Fruit fly (Drosophila melanogaster) whole organism, embryonic: ENCODE data around the gene CG32679.
A peak's percentile ranks its signal among the peaks of the same experiment; 100 is the strongest.

Source experiments
- B-H2 ChIP-seq: fragments of 200-800 bp; sonication (Bioruptor generic); optimal IDR thresholded peaks from 2 replicates; lab custom pipeline; 2018; ENCODE audit warnings: missing biosample characterization, mild to moderate bottlenecking, missing genetic modification characterization
- CG10979 ChIP-seq: fragments of 200-800 bp; sonication (Bioruptor generic); optimal IDR thresholded peaks from 2 replicates; lab custom pipeline; 2018; ENCODE audit warnings: missing biosample characterization, mild to moderate bottlenecking, missing genetic modification characterization, moderate library complexity
- CG11504 ChIP-seq: fragments of 200-800 bp; sonication (Bioruptor generic); optimal IDR thresholded peaks from 3 replicates; lab custom pipeline; 2019; ENCODE audit warnings: missing biosample characterization, mild to moderate bottlenecking, missing genetic modification characterization, moderate library complexity
- CG13287 ChIP-seq: fragments of 200-800 bp; sonication (Bioruptor generic); IDR thresholded peaks from 2 replicates; pipeline ENCODE4 v1.3.6; 2022; ENCODE audit warnings: missing biosample characterization, missing genetic modification characterization; ENCODE audit not compliant: partially characterized antibody
- CG13296 ChIP-seq: fragments of 200-800 bp; sonication (Bioruptor generic); optimal IDR thresholded peaks from 3 replicates; lab custom pipeline; 2018; ENCODE audit warnings: missing biosample characterization, mild to moderate bottlenecking, missing genetic modification characterization
- CG13624 ChIP-seq: fragments of 200-800 bp; sonication (Bioruptor generic); optimal IDR thresholded peaks from 2 replicates; lab custom pipeline; 2016; ENCODE audit warnings: missing biosample characterization, missing genetic modification characterization
- CG15073 ChIP-seq: fragments of 200-800 bp; sonication (Bioruptor generic); optimal IDR thresholded peaks from 2 replicates; lab custom pipeline; 2016; ENCODE audit warnings: missing biosample characterization, missing genetic modification characterization
- CG1603 ChIP-seq: fragments of 200-800 bp; sonication (Bioruptor generic); optimal IDR thresholded peaks from 2 replicates; lab custom pipeline; 2019; ENCODE audit warnings: missing biosample characterization, mild to moderate bottlenecking, missing genetic modification characterization, moderate library complexity
- CG16813 ChIP-seq: fragments of 200-800 bp; sonication (Bioruptor generic); IDR thresholded peaks from 3 replicates; pipeline ENCODE4 v1.3.6; 2022; ENCODE audit warnings: missing biosample characterization, missing genetic modification characterization; ENCODE audit not compliant: partially characterized antibody
- CG17186 ChIP-seq: fragments of 200-800 bp; sonication (Bioruptor generic); optimal IDR thresholded peaks from 3 replicates; lab custom pipeline; 2017; ENCODE audit warnings: missing biosample characterization, missing genetic modification reagents, missing genetic modification characterization
- CG2120 ChIP-seq: fragments of 200-800 bp; sonication (Bioruptor generic); optimal IDR thresholded peaks from 3 replicates; lab custom pipeline; 2016; ENCODE audit warnings: missing biosample characterization, missing genetic modification characterization
- CG30431 ChIP-seq: fragments of 200-800 bp; sonication (Bioruptor generic); optimal IDR thresholded peaks from 2 replicates; lab custom pipeline; 2017; ENCODE audit warnings: missing biosample characterization, missing genetic modification characterization
- CG34224 ChIP-seq: fragments of 200-800 bp; sonication (Bioruptor generic); IDR thresholded peaks from 3 replicates; pipeline ENCODE4 v1.3.6; 2022; ENCODE audit warnings: missing biosample characterization, missing genetic modification characterization; ENCODE audit not compliant: partially characterized antibody
- CG3995 ChIP-seq: fragments of 200-800 bp; sonication (Bioruptor generic); optimal IDR thresholded peaks from 3 replicates; lab custom pipeline; 2016; ENCODE audit warnings: missing biosample characterization, missing genetic modification characterization
- CG6791 ChIP-seq: fragments of 200-800 bp; sonication (Bioruptor generic); IDR thresholded peaks from 3 replicates; pipeline ENCODE4 v1.3.6; 2022; ENCODE audit warnings: missing biosample characterization, missing genetic modification characterization; ENCODE audit not compliant: partially characterized antibody
- CG8281 ChIP-seq: fragments of 200-800 bp; sonication (Bioruptor generic); optimal IDR thresholded peaks from 2 replicates; lab custom pipeline; 2018; ENCODE audit warnings: missing biosample characterization, mild to moderate bottlenecking, missing genetic modification characterization, moderate library complexity
- CG8388 ChIP-seq: fragments of 200-800 bp; sonication (Bioruptor generic); optimal IDR thresholded peaks from 2 replicates; lab custom pipeline; 2019; ENCODE audit warnings: missing biosample characterization, mild to moderate bottlenecking, missing genetic modification characterization, moderate library complexity
- CoRest ChIP-seq: fragments of 200-800 bp; sonication (Bioruptor generic); optimal IDR thresholded peaks from 3 replicates; lab custom pipeline; 2018; ENCODE audit warnings: missing biosample characterization, mild to moderate bottlenecking, missing genetic modification characterization, moderate library complexity
- Dbx ChIP-seq: fragments of 200-800 bp; sonication (Bioruptor generic); IDR thresholded peaks from 3 replicates; pipeline ENCODE4 v1.3.6; 2022; ENCODE audit warnings: missing biosample characterization, missing genetic modification characterization
- Dll ChIP-seq: fragments of 200-800 bp; sonication (Bioruptor generic); IDR thresholded peaks from 4 replicates; pipeline ENCODE4 v1.3.6; 2022; ENCODE audit warnings: missing biosample characterization, missing genetic modification characterization; ENCODE audit not compliant: partially characterized antibody
- Dref ChIP-seq: fragments of 200-800 bp; sonication (Bioruptor generic); IDR thresholded peaks from 2 replicates; pipeline ENCODE4 v1.3.6; 2022; ENCODE audit warnings: missing biosample characterization, missing genetic modification characterization
- ERR ChIP-seq: fragments of 200-800 bp; sonication (Bioruptor generic); optimal IDR thresholded peaks from 2 replicates; lab custom pipeline; 2016; ENCODE audit warnings: missing biosample characterization, missing genetic modification characterization
- Ets65A ChIP-seq: fragments of 200-800 bp; sonication (Bioruptor generic); peaks from one replicate; lab custom pipeline; 2016; ENCODE audit warnings: missing biosample characterization, missing genetic modification characterization
- Ets97D ChIP-seq: fragments of 200-800 bp; sonication (Bioruptor generic); optimal IDR thresholded peaks from 3 replicates; lab custom pipeline; 2016; ENCODE audit warnings: missing biosample characterization, missing genetic modification characterization
- Hsf ChIP-seq: fragments of 200-800 bp; sonication (Bioruptor generic); optimal IDR thresholded peaks from 3 replicates; lab custom pipeline; 2016; ENCODE audit warnings: missing biosample characterization, missing genetic modification characterization
- Meics ChIP-seq: fragments of 200-800 bp; sonication (Bioruptor generic); optimal IDR thresholded peaks from 2 replicates; lab custom pipeline; 2017; ENCODE audit warnings: missing biosample characterization, mild to moderate bottlenecking, missing genetic modification characterization
- Mes4 ChIP-seq: fragments of 200-800 bp; sonication (Bioruptor generic); optimal IDR thresholded peaks from 2 replicates; lab custom pipeline; 2016; ENCODE audit warnings: missing biosample characterization, missing genetic modification characterization
- Nf-YC ChIP-seq: fragments of 200-800 bp; optimal IDR thresholded peaks from 3 replicates; lab custom pipeline; 2019; ENCODE audit warnings: missing biosample characterization, mild to moderate bottlenecking, missing genetic modification characterization, moderate library complexity
- Ptx1 ChIP-seq: fragments of 200-800 bp; sonication (Bioruptor generic); IDR thresholded peaks from 2 replicates; pipeline ENCODE4 v1.3.6; 2022; ENCODE audit warnings: missing biosample characterization, missing genetic modification characterization
- Rfx ChIP-seq: fragments of 200-800 bp; sonication (Bioruptor generic); IDR thresholded peaks from 2 replicates; pipeline ENCODE4 v1.3.6; 2022; ENCODE audit warnings: missing biosample characterization, missing genetic modification characterization
- amos ChIP-seq: fragments of 200-800 bp; sonication (Bioruptor generic); IDR thresholded peaks from 2 replicates; pipeline ENCODE4 v1.3.6; 2022; ENCODE audit warnings: missing biosample characterization, missing genetic modification characterization; ENCODE audit not compliant: partially characterized antibody
- ap ChIP-seq: fragments of 200-800 bp; sonication (Bioruptor generic); IDR thresholded peaks from 2 replicates; pipeline ENCODE4 v1.3.6; 2022; ENCODE audit warnings: missing biosample characterization, missing genetic modification characterization
- ara ChIP-seq: fragments of 200-800 bp; sonication (Bioruptor generic); IDR thresholded peaks from 2 replicates; pipeline ENCODE4 v1.3.6; 2022; ENCODE audit warnings: missing biosample characterization, missing genetic modification characterization
- ase ChIP-seq: fragments of 200-800 bp; sonication (Bioruptor generic); IDR thresholded peaks from 3 replicates; pipeline ENCODE4 v1.3.6; 2022; ENCODE audit warnings: missing biosample characterization, missing genetic modification characterization
- ato ChIP-seq: fragments of 200-800 bp; sonication (Bioruptor generic); IDR thresholded peaks from 2 replicates; pipeline ENCODE4 v1.3.6; 2022; ENCODE audit warnings: missing biosample characterization, missing genetic modification characterization; ENCODE audit not compliant: partially characterized antibody
- cwo ChIP-seq: fragments of 200-800 bp; sonication (Bioruptor generic); optimal IDR thresholded peaks from 3 replicates; lab custom pipeline; 2017; ENCODE audit warnings: missing biosample characterization, missing genetic modification characterization, mild to moderate bottlenecking, moderate library complexity, missing genetic modification reagents
- gsb-n ChIP-seq: fragments of 200-800 bp; sonication (Bioruptor generic); optimal IDR thresholded peaks from 3 replicates; lab custom pipeline; 2018; ENCODE audit warnings: missing biosample characterization, mild to moderate bottlenecking, missing genetic modification characterization
- her ChIP-seq: fragments of 200-800 bp; sonication (Bioruptor generic); optimal IDR thresholded peaks from 2 replicates; lab custom pipeline; 2016; ENCODE audit warnings: missing biosample characterization, missing genetic modification characterization
- insv ChIP-seq, 2 experiments: fragments of 200-800 bp; sonication (Bioruptor generic); optimal IDR thresholded peaks; 3 replicates each; lab custom pipeline; 2016 to 2018; ENCODE audit warnings: missing biosample characterization in 2 of 2, missing genetic modification characterization in 2 of 2
- inv ChIP-seq: fragments of 200-800 bp; sonication (Bioruptor generic); IDR thresholded peaks from 2 replicates; pipeline ENCODE4 v1.3.6; 2022; ENCODE audit warnings: missing biosample characterization, missing genetic modification characterization; ENCODE audit not compliant: partially characterized antibody
- kah ChIP-seq: fragments of 200-800 bp; sonication (Bioruptor generic); optimal IDR thresholded peaks from 2 replicates; lab custom pipeline; 2018; ENCODE audit warnings: missing biosample characterization, mild to moderate bottlenecking, missing genetic modification characterization
- mam ChIP-seq: fragments of 200-800 bp; sonication (Bioruptor generic); optimal IDR thresholded peaks from 3 replicates; lab custom pipeline; 2016; ENCODE audit warnings: missing biosample characterization, missing genetic modification characterization
- mirr ChIP-seq: fragments of 200-800 bp; sonication (Bioruptor generic); optimal IDR thresholded peaks from 3 replicates; lab custom pipeline; 2018; ENCODE audit warnings: missing biosample characterization, mild to moderate bottlenecking, missing genetic modification characterization
- mld ChIP-seq: fragments of 200-800 bp; sonication (Bioruptor generic); IDR thresholded peaks from 3 replicates; pipeline ENCODE4 v1.3.6; 2022; ENCODE audit warnings: missing biosample characterization, missing genetic modification characterization; ENCODE audit not compliant: partially characterized antibody
- pzg ChIP-seq: fragments of 200-800 bp; sonication (Bioruptor generic); optimal IDR thresholded peaks from 3 replicates; lab custom pipeline; 2018; ENCODE audit warnings: missing biosample characterization, mild to moderate bottlenecking, missing genetic modification characterization, moderate library complexity
- shn ChIP-seq: fragments of 200-800 bp; sonication (Bioruptor generic); optimal IDR thresholded peaks from 3 replicates; lab custom pipeline; 2016; ENCODE audit warnings: missing biosample characterization, missing genetic modification characterization
- sima ChIP-seq: fragments of 200-800 bp; sonication (Bioruptor generic); optimal IDR thresholded peaks from 2 replicates; lab custom pipeline; 2016; ENCODE audit warnings: missing biosample characterization, missing genetic modification characterization
- stwl ChIP-seq: fragments of 200-800 bp; sonication (Bioruptor generic); optimal IDR thresholded peaks from 3 replicates; lab custom pipeline; 2018; ENCODE audit warnings: missing biosample characterization, mild to moderate bottlenecking, missing genetic modification characterization, moderate library complexity
- sug ChIP-seq: fragments of 200-800 bp; optimal IDR thresholded peaks from 2 replicates; lab custom pipeline; 2019; ENCODE audit warnings: missing biosample characterization, mild to moderate bottlenecking, missing genetic modification characterization, moderate library complexity
- unc-4 ChIP-seq: fragments of 200-800 bp; sonication (Bioruptor generic); IDR thresholded peaks from 2 replicates; pipeline ENCODE4 v1.3.6; 2022; ENCODE audit warnings: missing biosample characterization, missing genetic modification characterization; ENCODE audit not compliant: partially characterized antibody

CG32679 gene

dm6 chrX:10385757-10386156 is 18.5 kb upstream of the CG32679 start, which contains the start of the genes Psf3 and flw (continued):
- TF ChIP-seq Meics (GFP tag; lab: Kevin White, UChicago) (peak; percentile 7), CG34224 (GFP tag; lab: Robert Waterston, UW) (peak; percentile 56; the same call in 2 of the 3 replicates), B-H2 (peak; percentile 42), Nf-YC (tag; lab: Kevin White, UChicago) (peak; percentile 29), kah (GFP tag; lab: Kevin White, UChicago) (no peak), sima (GFP tag; lab: Kevin White, UChicago) (no peak), inv (GFP tag; lab: Robert Waterston, UW) (peak; percentile 55; the same call in 1 of the 2 replicates), unc-4 (GFP tag; lab: Robert Waterston, UW) (peak; percentile 52), ase (no peak), CG3995 (GFP tag; lab: Kevin White, UChicago) (no peak), Rfx (GFP tag; lab: Robert Waterston, UW) (peak; percentile 61), Dref (GFP tag; lab: Robert Waterston, UW) (peak; percentile 83), ara (GFP tag; lab: Robert Waterston, UW) (no peak), CG8388 (no peak), pzg (GFP tag; lab: Kevin White, UChicago) (peak; percentile 83), her (GFP tag; lab: Kevin White, UChicago) (peak; percentile 20), CG16813 (peak; percentile 70), insv (GFP tag; optimal IDR thresholded peaks at IDR 0.05; lab: Kevin White, UChicago) (no peak), CG13296 (GFP tag; lab: Kevin White, UChicago) (peak; percentile 9), Dll (GFP tag; lab: Robert Waterston, UW) (peak; percentile 35; the same call in 1 of the 4 replicates), CG6791 (GFP tag; lab: Robert Waterston, UW) (peak; percentile 69), mirr (GFP tag; lab: Kevin White, UChicago) (no peak), Dbx (GFP tag; lab: Robert Waterston, UW) (peak; percentile 59; the same call in 1 of the 3 replicates), mld (GFP tag; lab: Robert Waterston, UW) (peak; percentile 27; the same call in 1 of the 3 replicates), ap (no peak), sug (no peak), amos (GFP tag; lab: Robert Waterston, UW) (peak; percentile 83), Mes4 (GFP tag; lab: Kevin White, UChicago) (no peak), ato (GFP tag; lab: Robert Waterston, UW) (peak; percentile 78), Ets65A (GFP tag; lab: Kevin White, UChicago) (peak; percentile 89), mam (GFP tag; lab: Kevin White, UChicago) (peak; percentile 7), CG11504 (no peak), CG1603 (tag; lab: Kevin White, UChicago) (peak; percentile 72), CG30431 (no peak), CG13624 (GFP tag; lab: Kevin White, UChicago) (peak; percentile 12), stwl (peak; percentile 93), CG8281 (tag; lab: Kevin White, UChicago) (no peak), CG13287 (GFP tag; lab: Robert Waterston, UW) (peak; percentile 68), CG17186 (GFP tag; lab: Kevin White, UChicago) (peak; percentile 32), Hsf (peak; percentile 19), cwo (no peak), CG2120 (peak; percentile 41), CG15073 (no peak), CoRest (tag; lab: Kevin White, UChicago) (peak; percentile 51), ERR (GFP tag; lab: Kevin White, UChicago) (peak; percentile 11), Ptx1 (GFP tag; lab: Robert Waterston, UW) (0 out of 2 replicates have a peak, but pooled peaks have one; percentile 7), Ets97D (peak; percentile 84), shn (no peak), gsb-n (tag; lab: Kevin White, UChicago) (no peak), CG10979 (tag; lab: Kevin White, UChicago) (no peak)
